Fruit fly (Drosophila melanogaster) whole organism, embryonic: ENCODE data around the gene RpL7.

Experiments used
- Asciz ChIP-seq: fragments of 200-800 bp; sonication (Bioruptor generic); optimal IDR thresholded peaks from 2 replicates; lab custom pipeline; 2017; ENCODE audit warnings: missing biosample characterization, mild to moderate bottlenecking, missing genetic modification characterization, missing genetic modification reagents
- Awh ChIP-seq: fragments of 200-800 bp; sonication (Bioruptor generic); IDR thresholded peaks from 2 replicates; pipeline ENCODE4, ENCODE4 v1.3.6; 2022; ENCODE audit warnings: missing biosample characterization, missing genetic modification characterization
- BEAF-32 ChIP-seq: fragments of 200-800 bp; sonication (Bioruptor generic); optimal IDR thresholded peaks from 3 replicates; lab custom pipeline; 2017; ENCODE audit warnings: missing biosample characterization, missing genetic modification characterization, mild to moderate bottlenecking, moderate library complexity, missing genetic modification reagents
- Blimp-1 ChIP-seq: fragments of 200-800 bp; sonication (Bioruptor generic); optimal IDR thresholded peaks from 3 replicates; lab custom pipeline; 2018; ENCODE audit warnings: missing biosample characterization, missing genetic modification characterization, mild to moderate bottlenecking, moderate library complexity, missing genetic modification reagents
- CG10321 ChIP-seq: fragments of 200-800 bp; sonication (Bioruptor generic); IDR thresholded peaks from 2 replicates; pipeline ENCODE4 v1.3.6; 2022; ENCODE audit warnings: missing biosample characterization, missing genetic modification characterization
- CG11695 ChIP-seq: fragments of 200-800 bp; sonication (Bioruptor generic); IDR thresholded peaks from 3 replicates; pipeline ENCODE4 v1.3.6; 2022; ENCODE audit warnings: missing biosample characterization, missing genetic modification characterization
- CG12071 ChIP-seq: fragments of 200-800 bp; sonication (Bioruptor generic); optimal IDR thresholded peaks from 3 replicates; lab custom pipeline; 2018; ENCODE audit warnings: missing biosample characterization, mild to moderate bottlenecking, missing genetic modification characterization
- CG12155 ChIP-seq: fragments of 200-800 bp; sonication (Bioruptor generic); optimal IDR thresholded peaks from 3 replicates; lab custom pipeline; 2016; ENCODE audit warnings: missing biosample characterization, missing genetic modification characterization
- CG12391 ChIP-seq: fragments of 200-800 bp; sonication (Bioruptor generic); optimal IDR thresholded peaks from 3 replicates; lab custom pipeline; 2018; ENCODE audit warnings: missing biosample characterization, mild to moderate bottlenecking, missing genetic modification characterization, moderate library complexity
- CG15514 ChIP-seq: fragments of 200-800 bp; sonication (Bioruptor generic); optimal IDR thresholded peaks from 3 replicates; lab custom pipeline; 2017; ENCODE audit warnings: missing biosample characterization, missing genetic modification characterization, mild to moderate bottlenecking, moderate library complexity, missing genetic modification reagents
- CG15601 ChIP-seq: fragments of 200-800 bp; sonication (Bioruptor generic); optimal IDR thresholded peaks from 3 replicates; lab custom pipeline; 2019; ENCODE audit warnings: missing biosample characterization, mild to moderate bottlenecking, missing genetic modification characterization, moderate library complexity
- CG17829 ChIP-seq: fragments of 200-800 bp; optimal IDR thresholded peaks from 2 replicates; lab custom pipeline; 2019; ENCODE audit warnings: missing biosample characterization, mild to moderate bottlenecking, missing genetic modification characterization, moderate library complexity
- CG4617 ChIP-seq: fragments of 200-800 bp; sonication (Bioruptor generic); optimal IDR thresholded peaks from 3 replicates; lab custom pipeline; 2016; ENCODE audit warnings: missing biosample characterization, missing genetic modification characterization, borderline replicate concordance
- CG5180 ChIP-seq: fragments of 200-800 bp; sonication (Bioruptor generic); optimal IDR thresholded peaks from 3 replicates; lab custom pipeline; 2017; ENCODE audit warnings: missing biosample characterization, missing genetic modification characterization, mild to moderate bottlenecking, moderate library complexity, missing genetic modification reagents
- CG7357 ChIP-seq: fragments of 200-800 bp; sonication (Bioruptor generic); IDR thresholded peaks from 3 replicates; pipeline ENCODE4 v1.3.6; 2022; ENCODE audit warnings: missing biosample characterization, missing genetic modification characterization
- CG7786 ChIP-seq: fragments of 200-800 bp; sonication (Bioruptor generic); optimal IDR thresholded peaks from 2 replicates; lab custom pipeline; 2016; ENCODE audit warnings: missing biosample characterization, missing genetic modification characterization
- CG7987 ChIP-seq: fragments of 200-800 bp; sonication (Bioruptor generic); optimal IDR thresholded peaks from 2 replicates; lab custom pipeline; 2018; ENCODE audit warnings: missing biosample characterization, mild to moderate bottlenecking, missing genetic modification characterization, moderate library complexity
- CG9437 ChIP-seq: fragments of 200-800 bp; sonication (Bioruptor generic); optimal IDR thresholded peaks from 2 replicates; lab custom pipeline; 2018; ENCODE audit warnings: missing biosample characterization, mild to moderate bottlenecking, missing genetic modification characterization
- CG9727 ChIP-seq: fragments of 200-800 bp; sonication (Bioruptor generic); optimal IDR thresholded peaks from 3 replicates; lab custom pipeline; 2017; ENCODE audit warnings: missing biosample characterization, mild to moderate bottlenecking, missing genetic modification characterization
- CHES-1-like ChIP-seq: fragments of 200-800 bp; sonication (Bioruptor generic); optimal IDR thresholded peaks from 2 replicates; lab custom pipeline; 2016; ENCODE audit warnings: missing biosample characterization, missing genetic modification characterization
- CTCF ChIP-seq: fragments of 200-800 bp; sonication (Bioruptor generic); optimal IDR thresholded peaks from 2 replicates; lab custom pipeline; 2017; ENCODE audit warnings: missing biosample characterization, mild to moderate bottlenecking, missing genetic modification characterization, moderate library complexity
- Dp ChIP-seq: fragments of 200-800 bp; sonication (Bioruptor generic); optimal IDR thresholded peaks from 2 replicates; lab custom pipeline; 2018; ENCODE audit warnings: missing biosample characterization, mild to moderate bottlenecking, missing genetic modification characterization, moderate library complexity
- ERR ChIP-seq: fragments of 200-800 bp; sonication (Bioruptor generic); optimal IDR thresholded peaks from 2 replicates; lab custom pipeline; 2016; ENCODE audit warnings: missing biosample characterization, missing genetic modification characterization
- Fer3 ChIP-seq: fragments of 200-800 bp; sonication (Bioruptor generic); optimal IDR thresholded peaks from 2 replicates; lab custom pipeline; 2018; ENCODE audit warnings: missing biosample characterization, mild to moderate bottlenecking, missing genetic modification characterization, moderate library complexity
- H2.0 ChIP-seq: fragments of 200-800 bp; sonication (Bioruptor generic); IDR thresholded peaks from 2 replicates; pipeline ENCODE4 v1.3.6; 2022; ENCODE audit warnings: missing biosample characterization, missing genetic modification characterization
- Rx ChIP-seq: fragments of 200-800 bp; sonication (Bioruptor generic); IDR thresholded peaks from 2 replicates; pipeline ENCODE4 v1.3.6; 2022; ENCODE audit warnings: missing biosample characterization, missing genetic modification characterization
- Side ChIP-seq: fragments of 200-800 bp; sonication (Bioruptor generic); optimal IDR thresholded peaks from 2 replicates; lab custom pipeline; 2016; ENCODE audit warnings: missing biosample characterization, missing genetic modification characterization
- Sox100B ChIP-seq: fragments of 200-800 bp; sonication (Bioruptor generic); optimal IDR thresholded peaks from 3 replicates; lab custom pipeline; 2018; ENCODE audit warnings: missing biosample characterization, mild to moderate bottlenecking, missing genetic modification characterization
- Trl ChIP-seq, 3 experiments: fragments of >200 bp in 2 of 3; fragments of 200-800 bp in 1 of 3; sonication (Bioruptor generic) in 1 of 3; optimal IDR thresholded peaks; 2 replicates in 1 of 3; 3 replicates in 2 of 3; lab custom pipeline; 2016 to 2017; ENCODE audit warnings: missing biosample characterization in 1 of 3, missing genetic modification characterization in 1 of 3
- Usf ChIP-seq: fragments of 200-800 bp; sonication (Bioruptor generic); optimal IDR thresholded peaks from 2 replicates; lab custom pipeline; 2017; ENCODE audit warnings: missing genotype, missing biosample characterization, missing genetic modification characterization
- Xrp1 ChIP-seq: fragments of 200-800 bp; sonication (Bioruptor generic); IDR thresholded peaks from 2 replicates; pipeline ENCODE4 v1.3.6; 2022; ENCODE audit warnings: missing biosample characterization, missing genetic modification characterization
- ac ChIP-seq: fragments of 200-800 bp; sonication (Bioruptor generic); optimal IDR thresholded peaks from 3 replicates; lab custom pipeline; 2017; ENCODE audit warnings: missing biosample characterization, mild to moderate bottlenecking, missing genetic modification characterization
- btn ChIP-seq: fragments of 200-800 bp; sonication (Bioruptor generic); optimal IDR thresholded peaks from 2 replicates; lab custom pipeline; 2016; ENCODE audit warnings: missing biosample characterization, missing genetic modification characterization
- cad ChIP-seq: fragments of >200 bp; optimal IDR thresholded peaks from 2 replicates; lab custom pipeline; 2017; ENCODE audit warnings: missing biosample characterization, missing genetic modification characterization
- chif ChIP-seq, 2 experiments: fragments of 200-800 bp; sonication (Bioruptor generic); optimal IDR thresholded peaks; 3 replicates each; lab custom pipeline; 2016; ENCODE audit warnings: missing biosample characterization in 2 of 2, missing genetic modification characterization in 2 of 2
- dati ChIP-seq: fragments of 200-800 bp; sonication (Bioruptor generic); IDR thresholded peaks from 2 replicates; pipeline ENCODE4 v1.3.6; 2022; ENCODE audit warnings: missing biosample characterization, missing genetic modification characterization
- fd96Cb ChIP-seq: fragments of 200-800 bp; sonication (Bioruptor generic); optimal IDR thresholded peaks from 2 replicates; lab custom pipeline; 2018; ENCODE audit warnings: missing biosample characterization, mild to moderate bottlenecking, missing genetic modification characterization, moderate library complexity
- grau ChIP-seq: fragments of 200-800 bp; optimal IDR thresholded peaks from 3 replicates; lab custom pipeline; 2019; ENCODE audit warnings: missing biosample characterization, mild to moderate bottlenecking, missing genetic modification characterization, moderate library complexity
- ham ChIP-seq: fragments of 200-800 bp; sonication (Bioruptor generic); IDR thresholded peaks from 2 replicates; pipeline ENCODE4 v1.3.6; 2022; ENCODE audit warnings: missing biosample characterization, missing genetic modification characterization
- hb ChIP-seq: fragments of 200-800 bp; sonication (Bioruptor generic); IDR thresholded peaks from 3 replicates; pipeline ENCODE4 v1.3.6; 2022; ENCODE audit warnings: missing biosample characterization, missing genetic modification characterization; ENCODE audit not compliant: partially characterized antibody
- mirr ChIP-seq: fragments of 200-800 bp; sonication (Bioruptor generic); optimal IDR thresholded peaks from 3 replicates; lab custom pipeline; 2018; ENCODE audit warnings: missing biosample characterization, mild to moderate bottlenecking, missing genetic modification characterization
- nerfin-1 ChIP-seq: fragments of 200-800 bp; sonication (Bioruptor generic); optimal IDR thresholded peaks from 3 replicates; lab custom pipeline; 2019; ENCODE audit warnings: missing biosample characterization, mild to moderate bottlenecking, missing genetic modification characterization, moderate library complexity
- pfk ChIP-seq: fragments of 200-800 bp; sonication (Bioruptor generic); optimal IDR thresholded peaks from 2 replicates; lab custom pipeline; 2018; ENCODE audit warnings: missing biosample characterization, mild to moderate bottlenecking, missing genetic modification characterization, moderate library complexity
- ro ChIP-seq: fragments of 200-800 bp; sonication (Bioruptor generic); IDR thresholded peaks from 2 replicates; pipeline ENCODE4 v1.3.6; 2022; ENCODE audit warnings: missing biosample characterization, missing genetic modification characterization
- sima ChIP-seq: fragments of 200-800 bp; sonication (Bioruptor generic); optimal IDR thresholded peaks from 2 replicates; lab custom pipeline; 2016; ENCODE audit warnings: missing biosample characterization, missing genetic modification characterization
- sisA ChIP-seq: fragments of 200-800 bp; sonication (Bioruptor generic); IDR thresholded peaks from 2 replicates; pipeline ENCODE4 v1.3.6; 2022; ENCODE audit warnings: missing biosample characterization, missing genetic modification characterization
- trh ChIP-seq: fragments of 200-800 bp; sonication (Bioruptor generic); optimal IDR thresholded peaks from 2 replicates; lab custom pipeline; 2016; ENCODE audit warnings: missing biosample characterization, missing genetic modification characterization
- ttk ChIP-seq: fragments of 200-800 bp; sonication (Bioruptor generic); IDR thresholded peaks from 2 replicates; pipeline ENCODE4 v2.1.2; 2022; ENCODE audit warnings: missing biosample characterization, missing genetic modification characterization
- twi ChIP-seq: fragments of 200-800 bp; optimal IDR thresholded peaks from 2 replicates; lab custom pipeline; 2019; ENCODE audit warnings: missing biosample characterization, mild to moderate bottlenecking, missing genetic modification characterization, moderate library complexity
- unpg ChIP-seq: fragments of 200-800 bp; sonication (Bioruptor generic); optimal IDR thresholded peaks from 3 replicates; lab custom pipeline; 2018; ENCODE audit warnings: missing biosample characterization, mild to moderate bottlenecking, missing genetic modification characterization, moderate library complexity

Gene RpL7

DNA sequence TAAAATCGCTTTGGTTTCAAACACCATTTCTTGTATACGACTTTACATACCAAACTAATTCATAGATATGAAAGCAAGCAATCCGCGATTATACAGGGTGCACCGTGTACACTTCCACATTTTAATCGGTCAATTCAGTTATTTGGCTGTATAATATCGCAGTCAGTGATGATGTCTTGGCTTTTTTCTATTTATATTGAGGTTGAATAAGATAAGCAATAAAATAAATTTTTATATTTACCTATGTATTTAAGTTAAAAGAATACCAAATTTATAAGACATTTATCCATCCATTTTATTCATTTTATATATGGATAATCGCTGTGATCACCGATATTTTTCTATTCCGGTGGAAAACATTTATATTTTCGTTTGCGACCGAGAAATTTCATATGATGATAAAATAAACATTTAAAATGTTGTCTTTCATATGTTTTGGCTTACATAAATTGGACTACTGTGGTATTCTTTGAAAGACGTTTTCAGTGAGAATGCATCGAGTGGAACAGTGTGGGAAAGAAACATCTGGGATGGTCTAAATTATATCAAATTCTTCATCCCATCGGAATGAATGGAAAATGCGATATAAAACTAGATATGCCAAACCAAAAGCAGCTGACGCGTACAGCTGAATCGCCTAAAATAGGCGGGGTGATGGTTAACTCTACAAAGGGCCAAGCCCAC, 26.1 kb downstream of the RpL7 start, which contains the start of gene CG5708 (continued):
- no peak for TF ChIP-seq CG7987 (GFP tag; lab: Kevin White, UChicago)
- no peak for TF ChIP-seq Dp (GFP tag; lab: Kevin White, UChicago)
- TF ChIP-seq ttk (GFP tag; lab: Robert Waterston, UW), result no peak
- no peak for TF ChIP-seq Awh (GFP tag; lab: Robert Waterston, UW)
- peak; percentile 35 for TF ChIP-seq CG17829
- peak; percentile 30 for TF ChIP-seq CG15514 (GFP tag; lab: Kevin White, UChicago)
- no peak for TF ChIP-seq ham (GFP tag; lab: Robert Waterston, UW)
- no peak for TF ChIP-seq CG9437 (GFP tag; lab: Kevin White, UChicago)
- TF ChIP-seq hb (GFP tag; lab: Robert Waterston, UW), result no peak
- no peak for TF ChIP-seq cad (GFP tag; lab: Kevin White, UChicago)
- no peak for TF ChIP-seq CG7357 (GFP tag; lab: Robert Waterston, UW)
- TF ChIP-seq CG4617 (GFP tag; lab: Kevin White, UChicago), result peak; percentile 73
- TF ChIP-seq CG7786 (GFP tag; lab: Kevin White, UChicago), result no peak
- no peak for TF ChIP-seq sima (GFP tag; lab: Kevin White, UChicago)
- TF ChIP-seq CG5180 (GFP tag; lab: Kevin White, UChicago), result no peak
- peak; percentile 73 for TF ChIP-seq BEAF-32 (GFP tag; lab: Kevin White, UChicago)
- no peak for TF ChIP-seq H2.0
- no peak for TF ChIP-seq Blimp-1 (GFP tag; lab: Kevin White, UChicago)
- peak; percentile 24 for TF ChIP-seq Sox100B
- TF ChIP-seq ro, result no peak
- TF ChIP-seq CG12155 (GFP tag; lab: Kevin White, UChicago), result no peak
- TF ChIP-seq unpg, result no peak
- no peak for TF ChIP-seq ERR
- no peak for TF ChIP-seq CG9727
- TF ChIP-seq mirr (GFP tag; lab: Kevin White, UChicago), result no peak
- no peak for TF ChIP-seq trh (GFP tag; lab: Kevin White, UChicago)
- TF ChIP-seq Usf, result no peak
- no peak for TF ChIP-seq chif (GFP tag; optimal IDR thresholded peaks at IDR 0.05; lab: Kevin White, UChicago)
- TF ChIP-seq Asciz, result no peak
- TF ChIP-seq Fer3, result no peak
- no peak for TF ChIP-seq sisA (GFP tag; lab: Robert Waterston, UW)
- no peak for TF ChIP-seq twi (tag; lab: Kevin White, UChicago)
- TF ChIP-seq pfk (GFP tag; lab: Kevin White, UChicago), result peak; percentile 86
- TF ChIP-seq grau (tag; lab: Kevin White, UChicago), result peak; percentile 24
- TF ChIP-seq ac (GFP tag; lab: Kevin White, UChicago), result no peak
- TF ChIP-seq nerfin-1 (tag; lab: Kevin White, UChicago), result no peak
- TF ChIP-seq Trl (optimal IDR thresholded peaks at IDR 0.05; lab: Kevin White, UChicago), result no peak
- TF ChIP-seq Trl (GFP tag; optimal IDR thresholded peaks at IDR 0.05; lab: Kevin White, UChicago), result no peak
- no peak for TF ChIP-seq dati (GFP tag; lab: Robert Waterston, UW)
- TF ChIP-seq CG12071 (GFP tag; lab: Kevin White, UChicago), result no peak
- no peak for TF ChIP-seq CG10321 (GFP tag; lab: Robert Waterston, UW)
- no peak for TF ChIP-seq btn
- no peak for TF ChIP-seq CTCF (GFP tag; lab: Kevin White, UChicago)
- no peak for TF ChIP-seq Xrp1
- peak; percentile 12 for TF ChIP-seq CHES-1-like (GFP tag; lab: Kevin White, UChicago)
- no peak for TF ChIP-seq Side (GFP tag; lab: Kevin White, UChicago)
- TF ChIP-seq CG11695 (GFP tag; lab: Robert Waterston, UW), result no peak
- peak; percentile 34 for TF ChIP-seq CG12391 (tag; lab: Kevin White, UChicago)
- TF ChIP-seq Rx (GFP tag; lab: Robert Waterston, UW), result no peak
- TF ChIP-seq fd96Cb, result no peak
- no peak for TF ChIP-seq CG15601 (tag; lab: Kevin White, UChicago)
